Fruit fly (Drosophila melanogaster) whole organism, adult: ENCODE data around the gene Fas3.

Source experiments
- CG11617 ChIP-seq: fragments of 200-800 bp; sonication (Bioruptor generic); optimal IDR thresholded peaks from 2 replicates; lab custom pipeline; 2017; ENCODE audit warnings: mild to moderate bottlenecking, missing biosample characterization, missing genetic modification reagents, missing genetic modification characterization
- CG12768 ChIP-seq: fragments of 200-800 bp; sonication (Bioruptor generic); optimal IDR thresholded peaks from 2 replicates; lab custom pipeline; 2017; ENCODE audit warnings: missing biosample characterization, missing genetic modification characterization, mild to moderate bottlenecking, moderate library complexity, missing genetic modification reagents
- CG14711 ChIP-seq: fragments of 200-800 bp; sonication (Bioruptor generic); optimal IDR thresholded peaks from 2 replicates; lab custom pipeline; 2018; ENCODE audit warnings: missing biosample characterization, mild to moderate bottlenecking, missing genetic modification characterization, moderate library complexity
- CG1620 ChIP-seq: fragments of 200-800 bp; sonication (Bioruptor generic); optimal IDR thresholded peaks from 2 replicates; lab custom pipeline; 2016; ENCODE audit warnings: missing biosample characterization, missing genetic modification characterization
- CG33017 ChIP-seq: fragments of 200-800 bp; sonication (Bioruptor generic); optimal IDR thresholded peaks from 2 replicates; lab custom pipeline; 2018; ENCODE audit warnings: missing biosample characterization, mild to moderate bottlenecking, missing genetic modification characterization, moderate library complexity
- CG5204 ChIP-seq: fragments of 200-800 bp; sonication (Bioruptor generic); optimal IDR thresholded peaks from 2 replicates; lab custom pipeline; 2016; ENCODE audit warnings: missing biosample characterization, missing genetic modification characterization
- CG7045 ChIP-seq: fragments of 200-800 bp; sonication (Bioruptor generic); optimal IDR thresholded peaks from 2 replicates; lab custom pipeline; 2017; ENCODE audit warnings: missing biosample characterization, mild to moderate bottlenecking, missing genetic modification characterization
- CG7101 ChIP-seq: fragments of 200-800 bp; sonication (Bioruptor generic); optimal IDR thresholded peaks from 2 replicates; lab custom pipeline; 2018; ENCODE audit warnings: missing biosample characterization, mild to moderate bottlenecking, missing genetic modification characterization, moderate library complexity
- Clk ChIP-seq: fragments of 200-800 bp; sonication (Bioruptor generic); optimal IDR thresholded peaks from 2 replicates; lab custom pipeline; 2017; ENCODE audit warnings: missing biosample characterization, missing genetic modification characterization
- Crg-1 ChIP-seq: fragments of 200-800 bp; sonication (Bioruptor generic); optimal IDR thresholded peaks from 2 replicates; lab custom pipeline; 2016; ENCODE audit warnings: missing biosample characterization, missing genetic modification characterization
- Hr96 ChIP-seq: fragments of 200-800 bp; sonication (Bioruptor generic); optimal IDR thresholded peaks from 2 replicates; lab custom pipeline; 2016; ENCODE audit warnings: missing biosample characterization, missing genetic modification characterization
- Mnt ChIP-seq: fragments of 200-800 bp; sonication (Bioruptor generic); optimal IDR thresholded peaks from 2 replicates; lab custom pipeline; 2016; ENCODE audit warnings: missing biosample characterization, mild to moderate bottlenecking, missing genetic modification characterization
- bab1 ChIP-seq: fragments of 200-800 bp; sonication (Bioruptor generic); optimal IDR thresholded peaks from 3 replicates; lab custom pipeline; 2019; ENCODE audit warnings: missing biosample characterization, mild to moderate bottlenecking, missing genetic modification characterization, moderate library complexity
- cic ChIP-seq: fragments of 200-800 bp; sonication (Bioruptor generic); optimal IDR thresholded peaks from 2 replicates; lab custom pipeline; 2017; ENCODE audit warnings: missing biosample characterization, mild to moderate bottlenecking, missing genetic modification characterization, moderate library complexity
- cnc ChIP-seq, 2 experiments: fragments of >200 bp; optimal IDR thresholded peaks; 2 replicates each; lab custom pipeline; 2017
- kay ChIP-seq: fragments of 200-800 bp; sonication (Bioruptor generic); peaks from one replicate; lab custom pipeline; 2016; ENCODE audit warnings: missing biosample characterization, missing genetic modification characterization, borderline replicate concordance
- ovo ChIP-seq: fragments of 200-800 bp; sonication (Bioruptor generic); optimal IDR thresholded peaks from 2 replicates; lab custom pipeline; 2016; ENCODE audit warnings: missing biosample characterization, missing genetic modification characterization
- pad ChIP-seq: fragments of 200-800 bp; sonication (Bioruptor generic); optimal IDR thresholded peaks from 3 replicates; lab custom pipeline; 2017; ENCODE audit warnings: missing biosample characterization, missing genetic modification characterization, mild to moderate bottlenecking, moderate library complexity, missing genetic modification reagents
- tj ChIP-seq: fragments of 200-800 bp; sonication (Bioruptor generic); optimal IDR thresholded peaks from 3 replicates; lab custom pipeline; 2017; ENCODE audit warnings: missing biosample characterization, mild to moderate bottlenecking, missing genetic modification characterization, moderate library complexity
- toe ChIP-seq: fragments of 200-800 bp; sonication (Bioruptor generic); optimal IDR thresholded peaks from 2 replicates; lab custom pipeline; 2016; ENCODE audit warnings: missing biosample characterization, missing genetic modification characterization

Gene Fas3

DNA sequence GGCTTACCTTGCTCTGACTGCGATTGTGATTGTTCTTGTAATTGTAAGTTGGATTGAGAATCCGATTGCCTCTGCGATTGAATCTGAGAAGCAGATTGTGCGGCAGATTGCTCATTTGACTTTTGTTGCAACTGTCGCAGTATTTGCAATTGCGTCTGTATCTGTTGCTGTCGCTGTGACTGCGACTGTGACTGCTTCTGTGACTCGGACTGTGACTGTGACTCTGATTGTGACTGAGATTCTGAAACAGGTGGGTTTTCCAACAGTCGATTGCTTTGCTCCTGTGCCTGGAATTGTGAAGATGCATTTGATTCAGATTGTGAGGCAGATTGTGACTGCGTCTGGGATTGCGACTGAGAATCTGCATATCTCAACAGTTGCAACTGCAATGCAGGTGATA is 38.1 kb downstream of the Fas3 start:
- no peak for TF ChIP-seq kay (GFP tag; lab: Kevin White, UChicago)
- TF ChIP-seq CG7101 (tag; lab: Kevin White, UChicago): no peak
- TF ChIP-seq bab1: no peak
- TF ChIP-seq tj: no peak
- no peak for TF ChIP-seq Mnt (GFP tag; lab: Kevin White, UChicago)
- TF ChIP-seq CG12768: no peak
- no peak for TF ChIP-seq CG11617 (GFP tag; lab: Kevin White, UChicago)
- no peak for TF ChIP-seq CG1620 (GFP tag; lab: Kevin White, UChicago)
- no peak for TF ChIP-seq cnc (optimal IDR thresholded peaks at IDR 0.05; lab: Kevin White, UChicago)
- no peak for TF ChIP-seq CG14711 (tag; lab: Kevin White, UChicago)
- TF ChIP-seq toe: no peak
- no peak for TF ChIP-seq cic (GFP tag; lab: Kevin White, UChicago)
- no peak for TF ChIP-seq CG7045 (GFP tag; lab: Kevin White, UChicago)
- no peak for TF ChIP-seq ovo (GFP tag; lab: Kevin White, UChicago)
- no peak for TF ChIP-seq Clk (GFP tag; lab: Kevin White, UChicago)
- TF ChIP-seq pad (GFP tag; lab: Kevin White, UChicago): no peak

DNA sequence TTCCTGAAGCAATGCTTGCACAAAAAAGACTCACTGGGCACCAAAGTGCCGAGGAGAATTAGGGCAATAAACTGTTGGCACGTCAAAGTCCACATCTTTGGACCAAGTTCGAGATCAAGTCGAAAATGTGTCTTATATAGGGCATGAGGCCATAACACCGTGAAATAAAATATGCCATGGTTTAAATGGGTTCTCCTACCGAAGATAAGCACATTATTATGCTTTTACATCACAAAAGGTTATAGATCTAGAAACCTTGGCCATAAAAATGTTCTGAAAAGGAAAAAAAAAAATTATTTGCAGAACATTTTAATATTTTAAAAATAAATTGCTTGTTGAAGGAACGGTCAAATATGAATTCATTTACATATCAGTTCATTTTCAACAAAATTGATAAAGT is 39.0 kb downstream of the Fas3 start, which contains the start of gene Acp36DE:
Acp36DE (minus strand) TSS at position 101 of the 400 bp plus-strand sequence.
- TF ChIP-seq Crg-1 (GFP tag; lab: Kevin White, UChicago) (no peak), CG5204 (no peak), CG33017 (no peak), kay (GFP tag; lab: Kevin White, UChicago) (no peak), CG11617 (GFP tag; lab: Kevin White, UChicago) (no peak)

DNA sequence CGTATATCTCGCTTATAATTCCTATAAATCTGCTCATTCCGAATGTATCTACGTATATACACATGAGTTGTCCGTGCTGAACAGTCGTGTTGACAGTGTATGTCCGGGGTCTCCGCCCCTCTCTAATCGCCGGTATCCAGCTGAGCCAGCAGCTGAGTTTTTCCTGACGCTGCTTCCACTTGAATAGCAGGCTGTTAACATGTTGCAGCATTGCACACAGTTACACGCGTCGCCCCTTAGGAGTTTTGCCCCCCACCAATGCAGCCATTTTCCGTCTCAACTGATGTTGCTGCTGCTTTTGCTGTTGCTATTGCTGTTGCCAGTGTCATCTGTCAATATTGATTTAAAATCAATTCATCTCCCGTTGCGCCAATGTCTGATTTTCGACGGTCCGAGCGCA is 41.3 kb downstream of the Fas3 start:
- TF ChIP-seq Mnt (GFP tag; lab: Kevin White, UChicago) (no peak), pad (GFP tag; lab: Kevin White, UChicago) (no peak), CG33017 (no peak), CG14711 (tag; lab: Kevin White, UChicago) (no peak), CG5204 (no peak), CG11617 (GFP tag; lab: Kevin White, UChicago) (no peak), bab1 (no peak), CG12768 (no peak), Crg-1 (GFP tag; lab: Kevin White, UChicago) (no peak), cnc (optimal IDR thresholded peaks at IDR 0.05; lab: Kevin White, UChicago) (no peak), Hr96 (GFP tag; lab: Kevin White, UChicago) (no peak), ovo (GFP tag; lab: Kevin White, UChicago) (no peak)

DNA sequence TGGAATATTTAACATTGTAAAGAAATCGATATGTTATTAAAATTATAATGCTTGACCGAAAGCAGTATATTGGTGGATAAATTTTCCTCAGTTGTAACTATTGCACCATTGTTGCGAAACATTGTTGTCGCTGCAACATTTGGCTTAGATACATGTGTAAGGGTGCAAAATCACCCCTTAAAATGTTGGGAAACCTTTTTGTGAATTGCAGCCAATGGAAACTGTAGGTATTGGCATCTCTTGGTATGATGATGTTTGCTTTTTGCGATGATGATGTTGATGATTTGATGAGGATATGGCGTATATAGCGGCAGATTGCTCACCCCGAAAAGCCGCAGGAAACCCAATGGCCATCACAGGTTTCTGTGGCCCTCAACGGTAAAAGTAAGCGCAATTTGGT is 44.5 kb downstream of the Fas3 start:
- TF ChIP-seq CG1620 (GFP tag; lab: Kevin White, UChicago) (no peak), Hr96 (GFP tag; lab: Kevin White, UChicago) (no peak), CG11617 (GFP tag; lab: Kevin White, UChicago) (no peak), kay (GFP tag; lab: Kevin White, UChicago) (no peak), cic (GFP tag; lab: Kevin White, UChicago) (no peak), CG7101 (tag; lab: Kevin White, UChicago) (no peak), pad (GFP tag; lab: Kevin White, UChicago) (no peak), tj (no peak)

DNA sequence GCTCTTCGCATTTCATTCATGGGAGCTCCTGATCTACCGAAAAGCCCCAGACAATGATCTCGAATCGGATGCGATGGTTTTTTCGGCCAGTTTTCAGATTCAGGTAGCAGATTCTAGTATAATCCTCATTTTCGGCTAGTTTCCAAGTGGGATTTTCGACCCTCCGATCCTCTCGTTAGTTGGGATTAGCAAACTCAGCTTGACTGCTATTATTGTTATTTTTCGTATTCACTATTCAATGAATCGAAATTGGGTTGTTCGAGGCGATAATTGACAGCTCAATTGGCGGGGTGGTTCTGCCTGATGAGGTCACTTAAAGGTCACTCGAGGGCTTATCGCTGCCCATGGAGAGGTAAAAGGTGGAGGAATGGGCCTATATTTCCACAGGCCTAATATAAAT is 49.7 kb downstream of the Fas3 start:
- TF ChIP-seq ovo (GFP tag; lab: Kevin White, UChicago) (no peak), Clk (GFP tag; lab: Kevin White, UChicago) (no peak), cnc (optimal IDR thresholded peaks at IDR 0.05; lab: Kevin White, UChicago) (no peak), Mnt (GFP tag; lab: Kevin White, UChicago) (no peak), CG7045 (GFP tag; lab: Kevin White, UChicago) (no peak), CG5204 (no peak), kay (GFP tag; lab: Kevin White, UChicago) (no peak), tj (no peak), CG11617 (GFP tag; lab: Kevin White, UChicago) (no peak)

DNA sequence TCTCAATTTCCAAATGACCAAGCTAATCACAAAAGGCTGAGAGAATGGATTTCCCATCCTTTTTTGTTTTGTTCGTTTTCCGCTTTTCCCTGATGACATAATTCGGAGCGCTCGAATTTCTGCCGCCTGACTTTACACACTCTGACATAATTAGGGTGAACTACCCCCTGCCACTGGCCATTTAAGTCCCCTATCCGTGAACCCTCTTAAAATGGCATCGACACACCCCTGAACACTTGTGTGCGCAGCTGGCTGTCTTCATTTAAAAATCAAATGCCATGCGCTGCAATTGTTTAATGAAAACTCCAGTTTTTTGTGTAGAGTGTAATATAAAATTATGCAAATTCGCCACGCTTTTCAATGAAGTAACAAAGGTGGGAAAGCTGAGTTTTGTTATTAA is 50.9 kb downstream of the Fas3 start:
- TF ChIP-seq Clk (GFP tag; lab: Kevin White, UChicago): no peak
- TF ChIP-seq Mnt (GFP tag; lab: Kevin White, UChicago): no peak
- no peak for TF ChIP-seq CG33017
- TF ChIP-seq tj: no peak
- no peak for TF ChIP-seq CG14711 (tag; lab: Kevin White, UChicago)
- TF ChIP-seq CG7045 (GFP tag; lab: Kevin White, UChicago): no peak
- TF ChIP-seq bab1: no peak
- no peak for TF ChIP-seq Hr96 (GFP tag; lab: Kevin White, UChicago)
- no peak for TF ChIP-seq kay (GFP tag; lab: Kevin White, UChicago)
- TF ChIP-seq toe: no peak
- no peak for TF ChIP-seq CG12768
- TF ChIP-seq pad (GFP tag; lab: Kevin White, UChicago): no peak
- no peak for TF ChIP-seq Crg-1 (GFP tag; lab: Kevin White, UChicago)
- no peak for TF ChIP-seq CG1620 (GFP tag; lab: Kevin White, UChicago)
- no peak for TF ChIP-seq ovo (GFP tag; lab: Kevin White, UChicago)
- TF ChIP-seq cnc (optimal IDR thresholded peaks at IDR 0.05; lab: Kevin White, UChicago): no peak
- no peak for TF ChIP-seq CG7101 (tag; lab: Kevin White, UChicago)
- no peak for TF ChIP-seq CG11617 (GFP tag; lab: Kevin White, UChicago)
- TF ChIP-seq cic (GFP tag; lab: Kevin White, UChicago): no peak
- TF ChIP-seq CG5204: no peak

DNA sequence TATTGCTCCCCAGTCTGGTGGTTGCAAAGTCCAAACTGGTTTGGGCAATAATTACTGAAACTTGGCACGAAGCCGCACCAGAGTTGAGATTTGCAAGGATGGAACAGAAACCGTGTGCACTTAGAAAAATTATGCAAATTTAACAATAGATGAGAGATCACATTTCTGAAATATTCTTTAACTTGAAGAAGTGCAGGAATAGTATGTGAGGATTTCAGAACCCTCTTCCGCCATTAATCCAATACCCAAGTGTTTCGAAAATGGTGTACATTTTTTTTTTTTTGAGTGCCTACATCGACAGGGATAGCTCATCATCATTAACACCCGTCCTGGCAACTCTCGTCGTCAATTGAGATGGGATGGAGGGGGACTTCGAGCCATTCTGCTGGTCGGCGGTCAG is 52.2 kb downstream of the Fas3 start:
- no peak for TF ChIP-seq CG33017
- TF ChIP-seq ovo (GFP tag; lab: Kevin White, UChicago): no peak
- no peak for TF ChIP-seq cnc (optimal IDR thresholded peaks at IDR 0.05; lab: Kevin White, UChicago)
- no peak for TF ChIP-seq kay (GFP tag; lab: Kevin White, UChicago)
- TF ChIP-seq CG7045 (GFP tag; lab: Kevin White, UChicago): no peak
- no peak for TF ChIP-seq CG7101 (tag; lab: Kevin White, UChicago)
- TF ChIP-seq Clk (GFP tag; lab: Kevin White, UChicago): no peak
- TF ChIP-seq toe: no peak
- TF ChIP-seq Mnt (GFP tag; lab: Kevin White, UChicago): no peak
- no peak for TF ChIP-seq bab1
- TF ChIP-seq Crg-1 (GFP tag; lab: Kevin White, UChicago): no peak
- no peak for TF ChIP-seq CG1620 (GFP tag; lab: Kevin White, UChicago)
- TF ChIP-seq CG5204: no peak
